Fruit fly (Drosophila melanogaster): ENCODE results near the gene Es2.

Es2 gene

DNA sequence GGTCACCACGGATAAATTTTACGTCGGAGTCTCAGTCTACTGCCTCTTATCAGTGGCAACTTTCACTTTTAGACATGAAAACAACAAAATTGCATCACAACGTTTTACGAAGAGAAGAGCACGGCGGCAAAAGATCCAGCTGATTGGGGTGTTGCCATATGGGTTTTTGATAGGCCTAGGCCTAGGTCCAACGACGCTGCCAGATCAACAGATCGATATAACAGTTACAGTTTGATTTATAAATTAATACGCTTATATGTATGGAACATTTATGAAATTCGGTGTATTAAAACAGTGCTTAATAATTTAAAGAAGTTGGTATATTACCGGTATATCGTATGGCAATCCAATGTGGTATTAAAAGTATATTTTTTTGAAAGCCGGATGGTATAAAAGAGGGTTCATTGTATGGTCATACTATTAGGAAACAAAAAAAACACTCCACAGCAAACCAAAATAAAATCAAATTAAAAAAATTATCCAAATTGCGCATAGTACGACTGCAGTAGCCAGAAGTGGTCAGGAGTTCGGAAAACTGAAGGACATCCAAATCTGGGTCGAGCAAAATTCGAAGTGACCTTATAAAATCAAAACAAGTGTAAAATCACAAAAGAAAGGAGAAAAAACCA, 24.5 kb upstream of the Es2 start, which contains the start of gene CG1440:
CG1440 (plus strand) TSS at position 402 of the 629 bp plus-strand sequence.
- no peak for TF ChIP-seq psq (optimal IDR thresholded peaks at IDR 0.05)
- no peak for TF ChIP-seq ttk (optimal IDR thresholded peaks at IDR 0.05)
- no peak for TF ChIP-seq Myc (optimal IDR thresholded peaks at IDR 0.05)
- no peak for TF ChIP-seq insv (optimal IDR thresholded peaks at IDR 0.05)
- TF ChIP-seq h (optimal IDR thresholded peaks at IDR 0.05) = no peak
- no peak for TF ChIP-seq Sin3A (optimal IDR thresholded peaks at IDR 0.05)

DNA sequence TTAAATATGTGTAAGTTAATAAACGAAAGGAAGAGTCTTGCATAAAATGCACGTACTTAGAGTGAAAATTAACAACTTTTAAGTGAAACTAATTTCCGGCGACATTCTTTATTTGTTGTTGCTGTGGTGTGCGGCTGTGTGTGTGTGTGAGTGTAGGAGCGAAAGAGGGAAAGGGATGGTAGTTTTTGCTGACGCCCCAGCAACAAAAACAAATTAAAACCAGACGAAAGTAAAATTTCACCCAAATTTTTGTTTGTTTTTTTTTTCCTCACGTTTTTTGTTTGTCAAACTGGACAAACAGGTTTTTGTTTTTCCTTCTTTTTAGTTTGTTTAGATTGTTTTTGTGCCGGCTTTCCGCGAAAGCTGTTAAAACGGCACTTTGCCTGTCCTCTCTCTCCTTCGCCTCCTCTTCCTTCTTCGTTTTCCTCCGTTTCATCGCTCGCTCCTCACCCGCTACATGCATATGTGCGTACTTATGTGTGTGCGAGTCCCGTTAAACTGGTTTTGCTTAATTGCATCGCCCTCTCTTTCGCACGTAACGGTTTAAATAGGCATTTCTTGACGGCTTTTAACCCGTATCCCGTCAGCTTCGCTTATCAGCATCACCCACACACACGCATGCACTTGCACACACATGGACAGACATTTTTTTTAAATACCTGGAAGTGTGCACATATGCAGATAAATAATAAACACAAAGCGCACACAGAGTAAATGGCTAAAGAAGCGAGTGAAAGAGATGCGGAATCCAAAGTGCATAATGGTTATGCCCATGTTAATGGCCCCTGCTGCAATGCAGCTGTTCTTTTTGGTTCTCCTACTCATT, 23.8 kb upstream of the Es2 start, which contains the start of gene Miga:
Miga (minus strand) TSS at position 536 of the 826 bp plus-strand sequence.
- no peak for TF ChIP-seq psq (optimal IDR thresholded peaks at IDR 0.05)
- TF ChIP-seq insv (optimal IDR thresholded peaks at IDR 0.05) = no peak
- TF ChIP-seq ttk (optimal IDR thresholded peaks at IDR 0.05) = no peak
- TF ChIP-seq h (optimal IDR thresholded peaks at IDR 0.05) = no peak
- no peak for TF ChIP-seq Sin3A (optimal IDR thresholded peaks at IDR 0.05)
- no peak for TF ChIP-seq Myc (optimal IDR thresholded peaks at IDR 0.05)

DNA sequence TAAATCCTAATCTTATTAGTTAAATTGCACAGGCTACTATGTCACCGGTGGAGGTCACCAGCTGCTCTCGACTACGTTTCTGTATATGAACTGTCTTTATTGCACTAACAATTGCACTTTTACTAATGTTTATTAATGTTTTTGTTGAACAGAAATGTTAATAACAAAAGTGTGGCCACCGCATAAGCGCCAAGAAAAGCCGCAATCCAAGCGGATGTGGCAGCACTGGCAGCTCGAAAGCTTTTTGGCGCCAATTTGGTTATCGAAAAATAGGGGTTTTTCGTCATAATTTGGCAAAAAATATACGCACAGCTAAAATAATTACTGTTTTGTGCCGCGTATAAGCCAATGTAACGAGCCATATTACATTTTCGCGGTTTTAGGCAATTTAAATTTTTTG, 19.1 kb upstream of the Es2 start, which contains the start of gene CG12123:
CG12123 (minus strand) TSS at position 188 of the 400 bp plus-strand sequence.
- TF ChIP-seq h (optimal IDR thresholded peaks at IDR 0.05) = no peak
- TF ChIP-seq Sin3A (optimal IDR thresholded peaks at IDR 0.05) = no peak
- no peak for TF ChIP-seq ttk (optimal IDR thresholded peaks at IDR 0.05)
- TF ChIP-seq psq (optimal IDR thresholded peaks at IDR 0.05) = no peak
- no peak for TF ChIP-seq insv (optimal IDR thresholded peaks at IDR 0.05)
- no peak for TF ChIP-seq Myc (optimal IDR thresholded peaks at IDR 0.05)

DNA sequence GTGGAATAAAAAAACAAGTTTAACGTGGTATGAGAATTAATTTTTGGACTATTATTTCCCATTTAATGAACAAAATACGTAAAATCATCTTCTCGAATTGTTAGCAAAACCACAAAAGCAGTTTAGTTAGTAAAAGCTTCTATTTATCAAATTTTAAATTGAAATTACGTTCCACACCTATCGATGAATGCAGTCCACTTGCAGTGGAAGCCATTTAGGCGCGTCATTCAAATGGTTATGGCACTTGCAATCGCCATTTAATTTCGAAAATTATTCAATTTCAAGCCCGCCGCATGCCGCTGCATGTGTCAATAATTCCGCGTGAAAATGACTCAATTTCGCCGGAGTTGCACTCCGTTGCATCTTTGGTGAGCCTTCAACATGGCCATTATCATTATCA, 18.4 kb upstream of the Es2 start:
- TF ChIP-seq Sin3A (optimal IDR thresholded peaks at IDR 0.05) (no peak), ttk (optimal IDR thresholded peaks at IDR 0.05) (no peak), Myc (optimal IDR thresholded peaks at IDR 0.05) (no peak)

DNA sequence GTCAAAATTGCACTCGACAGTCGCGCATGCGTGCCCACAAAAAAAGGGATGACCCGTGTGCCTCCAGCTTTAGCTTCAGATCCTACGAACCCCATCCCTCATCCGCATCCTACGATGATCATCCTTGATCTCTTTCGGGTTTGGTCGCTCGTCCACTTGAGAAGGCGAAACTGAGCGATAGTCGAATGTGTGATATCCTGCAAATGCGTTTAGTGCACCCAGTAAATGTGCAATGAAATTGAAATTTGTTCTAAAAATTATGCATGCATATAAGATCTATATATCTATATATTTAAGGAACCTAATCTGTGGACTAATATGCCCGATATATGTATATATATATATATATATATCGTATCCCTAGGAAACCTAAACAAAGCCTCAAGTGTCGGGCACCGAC, 17.0 kb upstream of the Es2 start:
- TF ChIP-seq insv (optimal IDR thresholded peaks at IDR 0.05) = no peak
- no peak for TF ChIP-seq ttk (optimal IDR thresholded peaks at IDR 0.05)
- no peak for TF ChIP-seq Sin3A (optimal IDR thresholded peaks at IDR 0.05)

DNA sequence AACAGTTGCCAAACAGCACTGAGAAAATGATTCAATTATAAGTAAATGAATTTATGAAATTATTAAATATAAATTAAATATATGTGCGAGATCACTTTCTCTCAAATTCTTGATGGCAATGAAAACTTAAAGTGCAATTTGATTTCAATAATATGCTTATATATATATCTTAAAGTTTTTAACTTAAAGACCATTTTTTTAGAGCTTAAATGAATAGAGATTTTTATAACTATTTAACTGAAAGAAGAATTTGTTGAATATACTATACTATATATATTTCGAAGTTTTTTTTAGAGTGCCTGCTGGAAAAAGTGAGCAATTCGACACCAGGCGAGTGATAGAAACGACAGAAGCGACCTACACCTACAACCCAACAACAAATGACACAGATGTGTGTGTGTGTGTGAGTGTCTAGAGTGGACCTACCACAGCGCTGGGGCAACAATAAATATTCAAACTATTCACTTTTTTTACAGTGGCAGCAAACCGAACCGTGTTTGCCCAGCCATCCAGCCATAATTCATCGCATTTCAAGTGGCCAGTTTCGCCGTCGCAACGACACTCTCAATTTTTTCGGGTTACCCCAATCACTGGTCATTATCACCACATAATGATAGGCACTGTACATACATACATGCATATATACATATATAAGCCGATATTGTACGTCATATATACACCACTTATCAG, 16.3 kb upstream of the Es2 start:
- TF ChIP-seq Myc (optimal IDR thresholded peaks at IDR 0.05) = no peak
- TF ChIP-seq insv (optimal IDR thresholded peaks at IDR 0.05) = no peak
- TF ChIP-seq ttk (optimal IDR thresholded peaks at IDR 0.05) = no peak
- TF ChIP-seq psq (optimal IDR thresholded peaks at IDR 0.05) = no peak
- TF ChIP-seq Sin3A (optimal IDR thresholded peaks at IDR 0.05) = no peak
- no peak for TF ChIP-seq h (optimal IDR thresholded peaks at IDR 0.05)

DNA sequence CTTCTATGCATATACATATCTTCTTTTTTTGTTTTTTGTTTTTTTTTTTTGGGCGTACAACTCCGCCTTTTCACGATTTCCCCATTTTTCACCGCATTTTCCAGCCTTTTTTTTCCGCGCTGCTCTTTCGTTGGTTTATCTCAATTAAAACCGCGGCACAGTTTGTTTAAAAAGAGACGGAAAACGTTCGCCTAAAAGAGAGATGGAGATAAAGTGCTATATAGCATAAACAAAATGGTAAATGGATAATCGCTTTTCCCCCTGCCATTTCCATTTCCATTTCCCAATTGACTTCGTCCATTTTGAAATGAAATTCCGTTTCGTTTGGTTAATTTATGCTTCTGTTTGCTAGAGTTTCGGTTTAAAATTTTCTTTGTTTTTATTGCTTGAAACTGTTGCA, 14.1 kb upstream of the Es2 start:
- no peak for TF ChIP-seq psq (optimal IDR thresholded peaks at IDR 0.05)
- no peak for TF ChIP-seq h (optimal IDR thresholded peaks at IDR 0.05)
- no peak for TF ChIP-seq Sin3A (optimal IDR thresholded peaks at IDR 0.05)
- TF ChIP-seq ttk (optimal IDR thresholded peaks at IDR 0.05) = no peak
- no peak for TF ChIP-seq insv (optimal IDR thresholded peaks at IDR 0.05)
- no peak for TF ChIP-seq Myc (optimal IDR thresholded peaks at IDR 0.05)

DNA sequence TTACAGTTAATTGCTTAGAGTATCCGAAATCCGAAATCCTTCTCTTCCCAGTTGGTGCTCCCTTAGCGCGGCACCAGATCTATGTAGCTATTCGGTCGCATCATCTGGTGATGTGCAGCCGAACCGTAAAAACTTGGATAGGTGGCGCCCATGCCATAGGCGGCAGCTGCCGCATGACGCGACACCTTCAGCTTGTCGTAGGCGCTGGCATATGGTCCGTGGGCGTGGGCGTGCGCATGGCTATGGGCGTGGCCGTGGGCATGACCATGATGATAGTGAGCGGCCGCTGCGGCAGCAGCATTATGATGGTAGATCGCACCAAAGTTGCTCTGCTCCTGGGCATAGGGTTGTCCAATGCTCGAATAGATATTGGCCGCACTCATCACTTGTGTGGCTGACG, 13.1 kb upstream of the Es2 start:
- TF ChIP-seq ttk (optimal IDR thresholded peaks at IDR 0.05) = no peak
- TF ChIP-seq insv (optimal IDR thresholded peaks at IDR 0.05) = no peak

DNA sequence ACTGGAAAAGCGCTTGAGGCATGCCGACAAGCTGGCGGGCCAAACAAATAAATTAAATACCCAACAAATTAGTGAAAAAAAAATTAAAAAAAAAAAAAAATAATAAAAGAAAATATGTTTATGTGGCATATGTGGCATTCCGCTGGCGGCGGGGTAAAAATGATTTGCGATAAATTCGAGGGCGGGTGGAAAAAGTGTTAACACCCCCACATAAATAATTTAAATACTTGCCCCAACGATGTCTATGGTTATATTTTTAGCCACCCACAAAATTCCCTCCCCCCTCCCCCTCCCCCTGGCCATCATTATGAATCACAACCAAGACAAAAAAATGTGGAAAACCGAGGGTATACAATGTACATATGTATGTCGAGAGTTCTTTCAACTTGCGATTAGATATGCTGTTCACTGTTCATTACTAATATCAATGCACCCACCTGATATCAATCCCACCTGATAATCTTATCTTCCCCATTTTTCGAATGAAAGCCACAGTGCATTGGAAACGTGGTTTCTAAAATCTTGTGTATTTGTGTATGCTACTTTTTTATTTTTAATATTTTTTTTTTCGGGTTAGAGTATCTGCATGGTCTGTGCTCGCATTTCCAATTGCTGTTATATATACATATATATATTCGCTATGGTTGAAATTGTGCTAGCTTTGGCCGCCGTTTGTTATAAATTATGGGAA, 10.9 kb upstream of the Es2 start:
- TF ChIP-seq ttk (optimal IDR thresholded peaks at IDR 0.05) (no peak), h (optimal IDR thresholded peaks at IDR 0.05) (no peak), Myc (optimal IDR thresholded peaks at IDR 0.05) (no peak), insv (optimal IDR thresholded peaks at IDR 0.05) (no peak), psq (optimal IDR thresholded peaks at IDR 0.05) (no peak), Sin3A (optimal IDR thresholded peaks at IDR 0.05) (no peak)

DNA sequence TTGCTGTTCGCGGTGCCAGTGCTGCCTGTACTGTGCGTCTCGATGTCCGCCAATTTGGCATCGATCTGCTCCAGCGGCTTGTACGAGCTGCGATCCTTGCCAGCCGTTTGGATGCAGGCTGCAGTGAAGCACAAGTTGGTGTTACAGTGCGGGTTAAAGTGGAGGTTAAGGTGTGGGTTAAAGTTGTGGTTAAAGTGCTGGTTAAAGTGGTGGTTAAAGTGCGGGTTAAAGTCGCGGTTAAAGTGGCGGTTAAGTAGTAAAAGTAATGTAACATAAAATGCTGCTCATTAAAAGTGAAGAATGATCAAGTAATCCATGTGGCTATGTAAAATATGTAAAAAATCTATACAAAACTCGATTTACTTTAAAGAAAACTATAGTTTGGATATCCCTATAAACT, 9.1 kb upstream of the Es2 start:
- TF ChIP-seq psq (optimal IDR thresholded peaks at IDR 0.05) (no peak), ttk (optimal IDR thresholded peaks at IDR 0.05) (no peak), h (optimal IDR thresholded peaks at IDR 0.05) (no peak), Sin3A (optimal IDR thresholded peaks at IDR 0.05) (no peak), Myc (optimal IDR thresholded peaks at IDR 0.05) (no peak)

DNA sequence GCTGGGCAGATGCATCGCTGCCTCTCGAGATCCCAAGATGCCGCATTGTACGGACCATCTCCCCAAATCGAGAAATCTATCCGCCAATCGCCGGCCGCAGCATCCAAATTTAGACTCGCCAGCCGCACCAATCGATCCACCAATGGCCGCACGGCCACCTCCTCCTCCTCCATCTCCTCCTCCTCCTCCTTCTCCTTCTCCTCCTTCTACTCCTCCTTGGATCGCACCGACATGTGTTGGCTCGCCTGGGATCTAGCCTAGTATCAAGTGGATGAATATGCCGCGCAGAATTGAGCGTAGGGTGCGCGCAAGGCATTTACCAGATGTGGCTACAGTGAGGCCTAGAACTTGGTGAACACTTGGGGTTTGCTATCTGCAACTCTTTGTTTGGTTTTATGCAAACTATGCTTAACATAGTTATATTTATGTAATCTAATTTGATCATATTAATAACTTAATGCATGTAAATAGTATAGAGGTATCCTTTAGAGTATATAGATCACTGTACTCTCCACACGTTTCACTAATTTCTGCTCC, 6.2 kb upstream of the Es2 start, which contains the start of gene org-1:
org-1 (minus strand) TSS at position 51 of the 537 bp plus-strand sequence.
- no peak for TF ChIP-seq insv (optimal IDR thresholded peaks at IDR 0.05)
- TF ChIP-seq Myc (optimal IDR thresholded peaks at IDR 0.05) = no peak
- no peak for TF ChIP-seq h (optimal IDR thresholded peaks at IDR 0.05)
- no peak for TF ChIP-seq ttk (optimal IDR thresholded peaks at IDR 0.05)
- no peak for TF ChIP-seq psq (optimal IDR thresholded peaks at IDR 0.05)
- no peak for TF ChIP-seq Sin3A (optimal IDR thresholded peaks at IDR 0.05)
